Fruit fly (Drosophila melanogaster) whole organism, embryonic: Measurements from ENCODE around the gene CG3335.

Experiments
- Abd-B ChIP-seq: fragments of 200-800 bp; sonication (Bioruptor generic); optimal IDR thresholded peaks from 2 replicates; lab custom pipeline; 2018; ENCODE audit warnings: missing biosample characterization, mild to moderate bottlenecking, missing genetic modification characterization, moderate library complexity
- BEAF-32 ChIP-seq: fragments of 200-800 bp; sonication (Bioruptor generic); optimal IDR thresholded peaks from 3 replicates; lab custom pipeline; 2017; ENCODE audit warnings: missing biosample characterization, missing genetic modification characterization, mild to moderate bottlenecking, moderate library complexity, missing genetic modification reagents
- CG10147 ChIP-seq: fragments of 200-800 bp; sonication (Bioruptor generic); optimal IDR thresholded peaks from 2 replicates; lab custom pipeline; 2019; ENCODE audit warnings: missing biosample characterization, mild to moderate bottlenecking, missing genetic modification characterization, moderate library complexity
- CG10431 ChIP-seq: fragments of 200-800 bp; sonication (Bioruptor generic); optimal IDR thresholded peaks from 3 replicates; lab custom pipeline; 2018; ENCODE audit warnings: missing biosample characterization, mild to moderate bottlenecking, missing genetic modification characterization
- CG10462 ChIP-seq: fragments of 200-800 bp; sonication (Bioruptor generic); optimal IDR thresholded peaks from 2 replicates; lab custom pipeline; 2016; ENCODE audit warnings: missing biosample characterization, missing genetic modification characterization
- CG11456 ChIP-seq: fragments of 200-800 bp; sonication (Bioruptor generic); IDR thresholded peaks from 3 replicates; pipeline ENCODE4 v1.3.6; 2022; ENCODE audit warnings: missing biosample characterization, missing genetic modification characterization
- CG11560 ChIP-seq: fragments of 200-800 bp; sonication (Bioruptor generic); IDR thresholded peaks from 3 replicates; pipeline ENCODE4 v1.3.6; 2022; ENCODE audit warnings: missing biosample characterization, missing genetic modification characterization
- CG12155 ChIP-seq: fragments of 200-800 bp; sonication (Bioruptor generic); optimal IDR thresholded peaks from 3 replicates; lab custom pipeline; 2016; ENCODE audit warnings: missing biosample characterization, missing genetic modification characterization
- CG12391 ChIP-seq: fragments of 200-800 bp; sonication (Bioruptor generic); optimal IDR thresholded peaks from 3 replicates; lab custom pipeline; 2018; ENCODE audit warnings: missing biosample characterization, mild to moderate bottlenecking, missing genetic modification characterization, moderate library complexity
- CG12744 ChIP-seq: fragments of 200-800 bp; sonication (Bioruptor generic); optimal IDR thresholded peaks from 2 replicates; lab custom pipeline; 2016; ENCODE audit warnings: missing biosample characterization, missing genetic modification characterization
- CG13123 ChIP-seq: fragments of 200-800 bp; sonication (Bioruptor generic); optimal IDR thresholded peaks from 2 replicates; lab custom pipeline; 2016; ENCODE audit warnings: missing biosample characterization, missing genetic modification characterization
- CG13624 ChIP-seq: fragments of 200-800 bp; sonication (Bioruptor generic); optimal IDR thresholded peaks from 2 replicates; lab custom pipeline; 2016; ENCODE audit warnings: missing biosample characterization, missing genetic modification characterization
- CG15073 ChIP-seq: fragments of 200-800 bp; sonication (Bioruptor generic); optimal IDR thresholded peaks from 2 replicates; lab custom pipeline; 2016; ENCODE audit warnings: missing biosample characterization, missing genetic modification characterization
- CG15601 ChIP-seq: fragments of 200-800 bp; sonication (Bioruptor generic); optimal IDR thresholded peaks from 3 replicates; lab custom pipeline; 2019; ENCODE audit warnings: missing biosample characterization, mild to moderate bottlenecking, missing genetic modification characterization, moderate library complexity
- CG2129 ChIP-seq: fragments of 200-800 bp; sonication (Bioruptor generic); IDR thresholded peaks from 2 replicates; pipeline ENCODE4 v1.3.6; 2022; ENCODE audit warnings: missing biosample characterization, missing genetic modification characterization; ENCODE audit not compliant: partially characterized antibody
- CG2202 ChIP-seq: fragments of 200-800 bp; sonication (Bioruptor generic); optimal IDR thresholded peaks from 2 replicates; lab custom pipeline; 2018; ENCODE audit warnings: missing biosample characterization, mild to moderate bottlenecking, missing genetic modification characterization
- CG2712 ChIP-seq: fragments of 200-800 bp; optimal IDR thresholded peaks from 3 replicates; lab custom pipeline; 2019; ENCODE audit warnings: missing biosample characterization, mild to moderate bottlenecking, missing genetic modification characterization, moderate library complexity
- CG34422 ChIP-seq: fragments of 200-800 bp; sonication (Bioruptor generic); IDR thresholded peaks from 3 replicates; pipeline ENCODE4 v1.3.6; 2022; ENCODE audit warnings: missing biosample characterization, missing genetic modification characterization
- CG6765 ChIP-seq: fragments of 200-800 bp; sonication (Bioruptor generic); optimal IDR thresholded peaks from 3 replicates; lab custom pipeline; 2017; ENCODE audit warnings: missing biosample characterization, mild to moderate bottlenecking, missing genetic modification characterization
- CG6854 ChIP-seq: fragments of 200-800 bp; sonication (Bioruptor generic); optimal IDR thresholded peaks from 3 replicates; lab custom pipeline; 2017; ENCODE audit warnings: missing biosample characterization, mild to moderate bottlenecking, missing genetic modification characterization
- CG7987 ChIP-seq: fragments of 200-800 bp; sonication (Bioruptor generic); optimal IDR thresholded peaks from 2 replicates; lab custom pipeline; 2018; ENCODE audit warnings: missing biosample characterization, mild to moderate bottlenecking, missing genetic modification characterization, moderate library complexity
- CG9609 ChIP-seq: fragments of 200-800 bp; sonication (Bioruptor generic); optimal IDR thresholded peaks from 3 replicates; lab custom pipeline; 2016; ENCODE audit warnings: missing biosample characterization, missing genetic modification characterization
- Drgx ChIP-seq: fragments of 200-800 bp; sonication (Bioruptor generic); IDR thresholded peaks from 2 replicates; pipeline ENCODE4 v1.3.6; 2022; ENCODE audit warnings: missing biosample characterization, missing genetic modification characterization
- HHEX ChIP-seq: fragments of 200-800 bp; sonication (Bioruptor generic); optimal IDR thresholded peaks from 3 replicates; lab custom pipeline; 2017; ENCODE audit warnings: missing biosample characterization, mild to moderate bottlenecking, missing genetic modification characterization, missing genetic modification reagents
- Hey ChIP-seq: fragments of 200-800 bp; sonication (Bioruptor generic); optimal IDR thresholded peaks from 3 replicates; lab custom pipeline; 2018; ENCODE audit warnings: missing biosample characterization, mild to moderate bottlenecking, missing genetic modification characterization
- Hmr ChIP-seq: fragments of 200-800 bp; sonication (Bioruptor generic); optimal IDR thresholded peaks from 3 replicates; lab custom pipeline; 2017; ENCODE audit warnings: mild to moderate bottlenecking, missing biosample characterization, missing genetic modification reagents, missing genetic modification characterization
- Mrtf ChIP-seq: fragments of 200-800 bp; sonication (Bioruptor generic); IDR thresholded peaks from 3 replicates; pipeline ENCODE4 v1.3.6; 2022; ENCODE audit warnings: missing biosample characterization, missing genetic modification characterization
- NC2β ChIP-seq: fragments of 200-800 bp; sonication (Bioruptor generic); optimal IDR thresholded peaks from 2 replicates; lab custom pipeline; 2016; ENCODE audit warnings: missing biosample characterization, missing genetic modification characterization
- Six4 ChIP-seq: fragments of 200-800 bp; sonication (Bioruptor generic); optimal IDR thresholded peaks from 2 replicates; lab custom pipeline; 2016; ENCODE audit warnings: missing biosample characterization, missing genetic modification characterization
- ara ChIP-seq: fragments of 200-800 bp; sonication (Bioruptor generic); IDR thresholded peaks from 2 replicates; pipeline ENCODE4 v1.3.6; 2022; ENCODE audit warnings: missing biosample characterization, missing genetic modification characterization
- cad ChIP-seq: fragments of >200 bp; optimal IDR thresholded peaks from 2 replicates; lab custom pipeline; 2017; ENCODE audit warnings: missing biosample characterization, missing genetic modification characterization
- chinmo ChIP-seq: fragments of 200-800 bp; sonication (Bioruptor generic); IDR thresholded peaks from 4 replicates; pipeline ENCODE4 v1.3.6; 2022; ENCODE audit warnings: missing biosample characterization, missing genetic modification characterization; ENCODE audit not compliant: partially characterized antibody
- ci ChIP-seq: fragments of 200-800 bp; sonication (Bioruptor generic); IDR thresholded peaks from 3 replicates; pipeline ENCODE4 v1.3.6; 2022; ENCODE audit warnings: missing biosample characterization, missing genetic modification characterization
- cwo ChIP-seq: fragments of 200-800 bp; sonication (Bioruptor generic); optimal IDR thresholded peaks from 3 replicates; lab custom pipeline; 2017; ENCODE audit warnings: missing biosample characterization, missing genetic modification characterization, mild to moderate bottlenecking, moderate library complexity, missing genetic modification reagents
- da ChIP-seq: fragments of 200-800 bp; sonication (Bioruptor generic); optimal IDR thresholded peaks from 2 replicates; lab custom pipeline; 2016; ENCODE audit warnings: missing biosample characterization, missing genetic modification characterization
- emc ChIP-seq: fragments of 200-800 bp; sonication (Bioruptor generic); optimal IDR thresholded peaks from 2 replicates; lab custom pipeline; 2016; ENCODE audit warnings: missing biosample characterization, missing genetic modification characterization
- eyg ChIP-seq: fragments of 200-800 bp; sonication (Bioruptor generic); optimal IDR thresholded peaks from 3 replicates; lab custom pipeline; 2016; ENCODE audit warnings: missing biosample characterization, missing genetic modification characterization
- fd102C ChIP-seq: fragments of 200-800 bp; sonication (Bioruptor generic); optimal IDR thresholded peaks from 2 replicates; lab custom pipeline; 2018; ENCODE audit warnings: missing biosample characterization, mild to moderate bottlenecking, missing genetic modification characterization, moderate library complexity
- ftz-f1 ChIP-seq: fragments of 200-800 bp; sonication (Bioruptor generic); optimal IDR thresholded peaks from 2 replicates; lab custom pipeline; 2016; ENCODE audit warnings: missing biosample characterization, missing genetic modification characterization
- gce ChIP-seq: fragments of 200-800 bp; sonication (Bioruptor generic); IDR thresholded peaks from 3 replicates; pipeline ENCODE4 v1.3.6; 2022; ENCODE audit warnings: missing biosample characterization, missing genetic modification characterization
- grn ChIP-seq: fragments of 200-800 bp; sonication (Bioruptor generic); optimal IDR thresholded peaks from 3 replicates; lab custom pipeline; 2017; ENCODE audit warnings: missing biosample characterization, missing genetic modification characterization
- insv ChIP-seq, 2 experiments: fragments of 200-800 bp; sonication (Bioruptor generic); optimal IDR thresholded peaks; 3 replicates each; lab custom pipeline; 2016 to 2018; ENCODE audit warnings: missing biosample characterization in 2 of 2, missing genetic modification characterization in 2 of 2
- nerfin-2 ChIP-seq: fragments of 200-800 bp; sonication (Bioruptor generic); IDR thresholded peaks from 2 replicates; pipeline ENCODE4 v1.3.6; 2022; ENCODE audit warnings: missing biosample characterization, missing genetic modification characterization; ENCODE audit not compliant: partially characterized antibody
- pros ChIP-seq: fragments of 200-800 bp; sonication (Bioruptor generic); optimal IDR thresholded peaks from 3 replicates; lab custom pipeline; 2019; ENCODE audit warnings: missing biosample characterization, mild to moderate bottlenecking, missing genetic modification characterization, moderate library complexity
- pum ChIP-seq: fragments of 200-800 bp; sonication (Bioruptor generic); optimal IDR thresholded peaks from 2 replicates; lab custom pipeline; 2016; ENCODE audit warnings: missing biosample characterization, missing genetic modification characterization
- shn ChIP-seq: fragments of 200-800 bp; sonication (Bioruptor generic); optimal IDR thresholded peaks from 3 replicates; lab custom pipeline; 2016; ENCODE audit warnings: missing biosample characterization, missing genetic modification characterization
- wor ChIP-seq: fragments of 200-800 bp; sonication (Bioruptor generic); IDR thresholded peaks from 2 replicates; pipeline ENCODE4 v1.3.6; 2022; ENCODE audit warnings: missing biosample characterization, missing genetic modification characterization
- zf30C ChIP-seq: fragments of 200-800 bp; sonication (Bioruptor generic); optimal IDR thresholded peaks from 3 replicates; lab custom pipeline; 2018; ENCODE audit warnings: missing biosample characterization, mild to moderate bottlenecking, missing genetic modification characterization

CG3335 gene

DNA sequence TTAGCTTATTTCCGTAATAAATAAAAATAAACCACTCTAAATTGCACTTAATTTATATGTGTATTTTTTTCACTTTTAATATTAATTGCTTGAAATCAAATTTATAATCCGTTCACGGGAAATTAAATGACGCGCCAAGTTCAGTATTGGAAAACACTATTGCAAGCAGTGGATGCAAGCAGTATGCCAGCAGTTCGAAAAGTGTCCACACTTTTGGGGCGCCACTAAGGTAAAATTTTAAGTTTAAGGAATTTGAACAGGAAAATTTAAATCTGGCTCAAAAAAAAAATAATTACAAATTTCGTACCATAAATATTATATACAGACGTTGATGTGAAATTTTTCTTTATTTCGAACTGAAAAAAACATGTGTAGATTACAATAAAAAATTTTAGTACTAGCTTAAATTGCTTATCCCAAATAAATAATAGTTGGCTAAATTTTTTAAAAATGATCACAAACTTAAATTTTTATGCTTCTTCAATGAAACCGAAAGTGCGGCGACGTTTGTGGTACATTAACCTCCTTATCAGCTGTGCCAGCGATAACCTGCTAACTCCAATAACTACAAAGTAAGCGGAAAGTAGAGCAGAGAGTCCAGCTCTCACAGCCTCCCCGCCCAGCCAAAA is 10.0 kb upstream of the CG3335 start (continued):
- TF ChIP-seq CG12391: no peak
- no peak for TF ChIP-seq CG2202 (tag; lab: Kevin White, UChicago)
- no peak for TF ChIP-seq ara
- TF ChIP-seq eyg (GFP tag; lab: Kevin White, UChicago): no peak
- no peak; the same call in 2 of the 3 replicates for TF ChIP-seq Mrtf (GFP tag; lab: Robert Waterston, UW)
- no peak for TF ChIP-seq gce
- no peak for TF ChIP-seq CG7987 (GFP tag; lab: Kevin White, UChicago)
- TF ChIP-seq cwo (GFP tag; lab: Kevin White, UChicago): no peak
- TF ChIP-seq Abd-B (GFP tag; lab: Kevin White, UChicago): no peak
- TF ChIP-seq Six4 (GFP tag; lab: Kevin White, UChicago): no peak
- TF ChIP-seq NC2β (GFP tag; lab: Kevin White, UChicago): no peak
- no peak for TF ChIP-seq CG34422 (GFP tag; lab: Robert Waterston, UW)
- TF ChIP-seq insv (GFP tag; optimal IDR thresholded peaks at IDR 0.05; lab: Kevin White, UChicago): no peak
- TF ChIP-seq grn (GFP tag; lab: Kevin White, UChicago): no peak
- no peak for TF ChIP-seq Hmr
- TF ChIP-seq CG10462 (GFP tag; lab: Kevin White, UChicago): no peak
- TF ChIP-seq BEAF-32 (GFP tag; lab: Kevin White, UChicago): no peak
- TF ChIP-seq CG15073 (GFP tag; lab: Kevin White, UChicago): no peak
- no peak for TF ChIP-seq wor
- TF ChIP-seq zf30C (GFP tag; lab: Kevin White, UChicago): no peak
- no peak for TF ChIP-seq HHEX (GFP tag; lab: Kevin White, UChicago)
- TF ChIP-seq CG2129 (GFP tag; lab: Robert Waterston, UW): no peak
- TF ChIP-seq CG11456 (GFP tag; lab: Robert Waterston, UW): peak; percentile 84
- TF ChIP-seq fd102C (GFP tag; lab: Kevin White, UChicago): no peak
- TF ChIP-seq CG6854 (GFP tag; lab: Kevin White, UChicago): no peak
- TF ChIP-seq CG13624: no peak
- no peak for TF ChIP-seq ci
- TF ChIP-seq CG10431: no peak
- no peak for TF ChIP-seq nerfin-2
- no peak for TF ChIP-seq CG13123 (GFP tag; lab: Kevin White, UChicago)
- no peak for TF ChIP-seq CG10147 (GFP tag; lab: Kevin White, UChicago)
- TF ChIP-seq CG12744 (GFP tag; lab: Kevin White, UChicago): no peak
- TF ChIP-seq CG6765 (GFP tag; lab: Kevin White, UChicago): no peak
- no peak for TF ChIP-seq cad (GFP tag; lab: Kevin White, UChicago)
- TF ChIP-seq CG15601 (tag; lab: Kevin White, UChicago): no peak
- TF ChIP-seq emc (GFP tag; lab: Kevin White, UChicago): no peak
- TF ChIP-seq Drgx (GFP tag; lab: Robert Waterston, UW): no peak
- TF ChIP-seq CG11560 (tag; lab: Robert Waterston, UW): no peak; the same call in 2 of the 3 replicates
- TF ChIP-seq chinmo (GFP tag; lab: Robert Waterston, UW): no peak
- no peak for TF ChIP-seq pros
- TF ChIP-seq shn: no peak
- peak; percentile 43 for TF ChIP-seq pum (GFP tag; lab: Kevin White, UChicago)
- no peak for TF ChIP-seq CG12155 (GFP tag; lab: Kevin White, UChicago)
- TF ChIP-seq CG9609 (GFP tag; lab: Kevin White, UChicago): no peak
- TF ChIP-seq CG2712: no peak
- TF ChIP-seq Hey (tag; lab: Kevin White, UChicago): no peak
- peak; percentile 51 for TF ChIP-seq ftz-f1
- TF ChIP-seq da (GFP tag; lab: Kevin White, UChicago): no peak
